Fruit fly (Drosophila melanogaster) whole organism, adult: Measurements from ENCODE around the gene Hsp67Ba.

ENCODE experiments used
- CG11617 ChIP-seq: fragments of 200-800 bp; sonication (Bioruptor generic); optimal IDR thresholded peaks from 2 replicates; lab custom pipeline; 2017; ENCODE audit warnings: mild to moderate bottlenecking, missing biosample characterization, missing genetic modification reagents, missing genetic modification characterization
- CG12768 ChIP-seq: fragments of 200-800 bp; sonication (Bioruptor generic); optimal IDR thresholded peaks from 2 replicates; lab custom pipeline; 2017; ENCODE audit warnings: missing biosample characterization, missing genetic modification characterization, mild to moderate bottlenecking, moderate library complexity, missing genetic modification reagents
- CG14711 ChIP-seq: fragments of 200-800 bp; sonication (Bioruptor generic); optimal IDR thresholded peaks from 2 replicates; lab custom pipeline; 2018; ENCODE audit warnings: missing biosample characterization, mild to moderate bottlenecking, missing genetic modification characterization, moderate library complexity
- CG1620 ChIP-seq: fragments of 200-800 bp; sonication (Bioruptor generic); optimal IDR thresholded peaks from 2 replicates; lab custom pipeline; 2016; ENCODE audit warnings: missing biosample characterization, missing genetic modification characterization
- CG33017 ChIP-seq: fragments of 200-800 bp; sonication (Bioruptor generic); optimal IDR thresholded peaks from 2 replicates; lab custom pipeline; 2018; ENCODE audit warnings: missing biosample characterization, mild to moderate bottlenecking, missing genetic modification characterization, moderate library complexity
- CG5204 ChIP-seq: fragments of 200-800 bp; sonication (Bioruptor generic); optimal IDR thresholded peaks from 2 replicates; lab custom pipeline; 2016; ENCODE audit warnings: missing biosample characterization, missing genetic modification characterization
- CG7045 ChIP-seq: fragments of 200-800 bp; sonication (Bioruptor generic); optimal IDR thresholded peaks from 2 replicates; lab custom pipeline; 2017; ENCODE audit warnings: missing biosample characterization, mild to moderate bottlenecking, missing genetic modification characterization
- CG7101 ChIP-seq: fragments of 200-800 bp; sonication (Bioruptor generic); optimal IDR thresholded peaks from 2 replicates; lab custom pipeline; 2018; ENCODE audit warnings: missing biosample characterization, mild to moderate bottlenecking, missing genetic modification characterization, moderate library complexity
- Clk ChIP-seq: fragments of 200-800 bp; sonication (Bioruptor generic); optimal IDR thresholded peaks from 2 replicates; lab custom pipeline; 2017; ENCODE audit warnings: missing biosample characterization, missing genetic modification characterization
- Crg-1 ChIP-seq: fragments of 200-800 bp; sonication (Bioruptor generic); optimal IDR thresholded peaks from 2 replicates; lab custom pipeline; 2016; ENCODE audit warnings: missing biosample characterization, missing genetic modification characterization
- Hr96 ChIP-seq: fragments of 200-800 bp; sonication (Bioruptor generic); optimal IDR thresholded peaks from 2 replicates; lab custom pipeline; 2016; ENCODE audit warnings: missing biosample characterization, missing genetic modification characterization
- Mnt ChIP-seq: fragments of 200-800 bp; sonication (Bioruptor generic); optimal IDR thresholded peaks from 2 replicates; lab custom pipeline; 2016; ENCODE audit warnings: missing biosample characterization, mild to moderate bottlenecking, missing genetic modification characterization
- bab1 ChIP-seq: fragments of 200-800 bp; sonication (Bioruptor generic); optimal IDR thresholded peaks from 3 replicates; lab custom pipeline; 2019; ENCODE audit warnings: missing biosample characterization, mild to moderate bottlenecking, missing genetic modification characterization, moderate library complexity
- cic ChIP-seq: fragments of 200-800 bp; sonication (Bioruptor generic); optimal IDR thresholded peaks from 2 replicates; lab custom pipeline; 2017; ENCODE audit warnings: missing biosample characterization, mild to moderate bottlenecking, missing genetic modification characterization, moderate library complexity
- cnc ChIP-seq, 2 experiments: fragments of >200 bp; optimal IDR thresholded peaks; 2 replicates each; lab custom pipeline; 2017
- kay ChIP-seq: fragments of 200-800 bp; sonication (Bioruptor generic); peaks from one replicate; lab custom pipeline; 2016; ENCODE audit warnings: missing biosample characterization, missing genetic modification characterization, borderline replicate concordance
- ovo ChIP-seq: fragments of 200-800 bp; sonication (Bioruptor generic); optimal IDR thresholded peaks from 2 replicates; lab custom pipeline; 2016; ENCODE audit warnings: missing biosample characterization, missing genetic modification characterization
- pad ChIP-seq: fragments of 200-800 bp; sonication (Bioruptor generic); optimal IDR thresholded peaks from 3 replicates; lab custom pipeline; 2017; ENCODE audit warnings: missing biosample characterization, missing genetic modification characterization, mild to moderate bottlenecking, moderate library complexity, missing genetic modification reagents
- tj ChIP-seq: fragments of 200-800 bp; sonication (Bioruptor generic); optimal IDR thresholded peaks from 3 replicates; lab custom pipeline; 2017; ENCODE audit warnings: missing biosample characterization, mild to moderate bottlenecking, missing genetic modification characterization, moderate library complexity
- toe ChIP-seq: fragments of 200-800 bp; sonication (Bioruptor generic); optimal IDR thresholded peaks from 2 replicates; lab custom pipeline; 2016; ENCODE audit warnings: missing biosample characterization, missing genetic modification characterization

Gene Hsp67Ba

dm6 chr3L:9422636-9423419 lies 43.5 kb upstream of the Hsp67Ba start, which contains the start of gene aay:
TSS of gene aay (plus strand) at chr3L:9423253.
- TF ChIP-seq Crg-1 (peak; percentile 92), toe (GFP tag; lab: Kevin White, UChicago) (peak; percentile 98), tj (peak; percentile 96), kay (GFP tag; lab: Kevin White, UChicago) (peak; percentile 100), cnc (optimal IDR thresholded peaks at IDR 0.05; lab: Kevin White, UChicago) (no peak), Hr96 (GFP tag; lab: Kevin White, UChicago) (peak; percentile 98), CG7101 (tag; lab: Kevin White, UChicago) (peak; percentile 99), bab1 (GFP tag; lab: Kevin White, UChicago) (peak; percentile 99), CG1620 (GFP tag; lab: Kevin White, UChicago) (peak; percentile 97), Clk (GFP tag; lab: Kevin White, UChicago) (peak; percentile 98), CG11617 (peak; percentile 99), CG5204 (GFP tag; lab: Kevin White, UChicago) (peak; percentile 99), CG33017 (tag; lab: Kevin White, UChicago) (peak; percentile 100), CG14711 (tag; lab: Kevin White, UChicago) (peak; percentile 98), Mnt (GFP tag; lab: Kevin White, UChicago) (peak; percentile 97), ovo (peak; percentile 96), cic (peak; percentile 97), pad (peak; percentile 94), CG7045 (GFP tag; lab: Kevin White, UChicago) (peak; percentile 99), CG12768 (GFP tag; lab: Kevin White, UChicago) (peak; percentile 99)

dm6 chr3L:9422135-9422534 lies 42.8 kb upstream of the Hsp67Ba start:
- TF ChIP-seq cnc (optimal IDR thresholded peaks at IDR 0.05; lab: Kevin White, UChicago) (peak in 1 of 2 experiments; percentile 62), CG7045 (GFP tag; lab: Kevin White, UChicago) (no peak)

- TF ChIP-seq CG11617, result no peak
- TF ChIP-seq Mnt (GFP tag; lab: Kevin White, UChicago), result no peak
- TF ChIP-seq CG7101 (tag; lab: Kevin White, UChicago), result no peak
- TF ChIP-seq bab1 (GFP tag; lab: Kevin White, UChicago), result no peak
- TF ChIP-seq CG14711 (tag; lab: Kevin White, UChicago), result no peak
- no peak for TF ChIP-seq toe (GFP tag; lab: Kevin White, UChicago)
- no peak for TF ChIP-seq CG12768 (GFP tag; lab: Kevin White, UChicago)
- TF ChIP-seq cic, result peak; percentile 32
- no peak for TF ChIP-seq Crg-1
- TF ChIP-seq CG1620 (GFP tag; lab: Kevin White, UChicago), result no peak
- peak; percentile 33 for TF ChIP-seq tj
- no peak for TF ChIP-seq Clk (GFP tag; lab: Kevin White, UChicago)
- peak; percentile 26 for TF ChIP-seq ovo
- TF ChIP-seq kay (GFP tag; lab: Kevin White, UChicago), result no peak
- no peak for TF ChIP-seq CG5204 (GFP tag; lab: Kevin White, UChicago)
- no peak for TF ChIP-seq CG33017 (tag; lab: Kevin White, UChicago)
Observed at dm6 chr3L:9421621-9422020, 42.3 kb upstream of the Hsp67Ba start.

- TF ChIP-seq cnc (optimal IDR thresholded peaks at IDR 0.05; lab: Kevin White, UChicago) (peak; percentile 71 to 73), Hr96 (GFP tag; lab: Kevin White, UChicago) (no peak), CG12768 (GFP tag; lab: Kevin White, UChicago) (no peak)
Observed at dm6 chr3L:9420819-9421130, 41.4 kb upstream of the Hsp67Ba start.

dm6 chr3L:9420054-9420818 lies 40.9 kb upstream of the Hsp67Ba start:
- peak; percentile 80 for TF ChIP-seq Hr96 (GFP tag; lab: Kevin White, UChicago)
- no peak for TF ChIP-seq cnc (optimal IDR thresholded peaks at IDR 0.05; lab: Kevin White, UChicago)
- TF ChIP-seq toe (GFP tag; lab: Kevin White, UChicago), result peak; percentile 58
- peak; percentile 87 for TF ChIP-seq cic
- TF ChIP-seq CG12768 (GFP tag; lab: Kevin White, UChicago), result peak; percentile 88
- peak; percentile 95 for TF ChIP-seq CG7045 (GFP tag; lab: Kevin White, UChicago)
- TF ChIP-seq Clk (GFP tag; lab: Kevin White, UChicago), result peak; percentile 61
- peak; percentile 96 for TF ChIP-seq CG33017 (tag; lab: Kevin White, UChicago)
- TF ChIP-seq CG11617, result peak; percentile 95
- peak; percentile 87 for TF ChIP-seq Crg-1
- peak; percentile 89 for TF ChIP-seq Mnt (GFP tag; lab: Kevin White, UChicago)
- TF ChIP-seq bab1 (GFP tag; lab: Kevin White, UChicago), result peak; percentile 98
- peak; percentile 95 for TF ChIP-seq CG7101 (tag; lab: Kevin White, UChicago)
- TF ChIP-seq ovo, result peak; percentile 84
- TF ChIP-seq CG14711 (tag; lab: Kevin White, UChicago), result peak; percentile 91
- peak; percentile 89 for TF ChIP-seq CG5204 (GFP tag; lab: Kevin White, UChicago)
- peak; percentile 84 for TF ChIP-seq CG1620 (GFP tag; lab: Kevin White, UChicago)
- peak; percentile 92 for TF ChIP-seq pad
- peak; percentile 96 for TF ChIP-seq kay (GFP tag; lab: Kevin White, UChicago)
- TF ChIP-seq tj, result peak; percentile 94
